Fruit fly (Drosophila melanogaster) whole organism, embryonic: ENCODE results near the gene CG43799.

Source experiments
- CG13287 ChIP-seq: fragments of 200-800 bp; sonication (Bioruptor generic); IDR thresholded peaks from 2 replicates; pipeline ENCODE4 v1.3.6; 2022; ENCODE audit warnings: missing biosample characterization, missing genetic modification characterization; ENCODE audit not compliant: partially characterized antibody
- CG13424 ChIP-seq: fragments of 200-800 bp; sonication (Bioruptor generic); optimal IDR thresholded peaks from 2 replicates; lab custom pipeline; 2019; ENCODE audit warnings: missing biosample characterization, mild to moderate bottlenecking, missing genetic modification characterization, moderate library complexity
- CG13624 ChIP-seq: fragments of 200-800 bp; sonication (Bioruptor generic); optimal IDR thresholded peaks from 2 replicates; lab custom pipeline; 2016; ENCODE audit warnings: missing biosample characterization, missing genetic modification characterization
- CG14710 ChIP-seq: fragments of 200-800 bp; sonication (Bioruptor generic); optimal IDR thresholded peaks from 3 replicates; lab custom pipeline; 2019; ENCODE audit warnings: missing biosample characterization, mild to moderate bottlenecking, missing genetic modification characterization, moderate library complexity
- CG1529 ChIP-seq: fragments of 200-800 bp; sonication (Bioruptor generic); optimal IDR thresholded peaks from 3 replicates; lab custom pipeline; 2018; ENCODE audit warnings: missing biosample characterization, missing genetic modification characterization
- CG15601 ChIP-seq: fragments of 200-800 bp; sonication (Bioruptor generic); optimal IDR thresholded peaks from 3 replicates; lab custom pipeline; 2019; ENCODE audit warnings: missing biosample characterization, mild to moderate bottlenecking, missing genetic modification characterization, moderate library complexity
- CG16815 ChIP-seq: fragments of 200-800 bp; sonication (Bioruptor generic); optimal IDR thresholded peaks from 3 replicates; lab custom pipeline; 2017; ENCODE audit warnings: missing biosample characterization, mild to moderate bottlenecking, missing genetic modification characterization
- CG17361 ChIP-seq: fragments of 200-800 bp; sonication (Bioruptor generic); IDR thresholded peaks from 3 replicates; pipeline ENCODE4 v1.3.6; 2022; ENCODE audit warnings: missing biosample characterization, missing genetic modification characterization
- CG17829 ChIP-seq: fragments of 200-800 bp; optimal IDR thresholded peaks from 2 replicates; lab custom pipeline; 2019; ENCODE audit warnings: missing biosample characterization, mild to moderate bottlenecking, missing genetic modification characterization, moderate library complexity
- CG1792 ChIP-seq: fragments of 200-800 bp; sonication (Bioruptor generic); optimal IDR thresholded peaks from 2 replicates; lab custom pipeline; 2016; ENCODE audit warnings: missing biosample characterization, missing genetic modification characterization
- CG34224 ChIP-seq: fragments of 200-800 bp; sonication (Bioruptor generic); IDR thresholded peaks from 3 replicates; pipeline ENCODE4 v1.3.6; 2022; ENCODE audit warnings: missing biosample characterization, missing genetic modification characterization; ENCODE audit not compliant: partially characterized antibody
- CG42726 ChIP-seq: fragments of 200-800 bp; sonication (Bioruptor generic); IDR thresholded peaks from 2 replicates; pipeline ENCODE4 v1.3.6; 2022; ENCODE audit warnings: missing biosample characterization, missing genetic modification characterization; ENCODE audit not compliant: partially characterized antibody
- CG5245 ChIP-seq: fragments of 200-800 bp; sonication (Bioruptor generic); optimal IDR thresholded peaks from 3 replicates; lab custom pipeline; 2016; ENCODE audit warnings: missing biosample characterization, missing genetic modification characterization
- CG6791 ChIP-seq: fragments of 200-800 bp; sonication (Bioruptor generic); IDR thresholded peaks from 3 replicates; pipeline ENCODE4 v1.3.6; 2022; ENCODE audit warnings: missing biosample characterization, missing genetic modification characterization; ENCODE audit not compliant: partially characterized antibody
- CG8388 ChIP-seq: fragments of 200-800 bp; sonication (Bioruptor generic); optimal IDR thresholded peaks from 2 replicates; lab custom pipeline; 2019; ENCODE audit warnings: missing biosample characterization, mild to moderate bottlenecking, missing genetic modification characterization, moderate library complexity
- CG8478 ChIP-seq: fragments of >200 bp; optimal IDR thresholded peaks from 2 replicates; lab custom pipeline; 2018
- CoRest ChIP-seq: fragments of 200-800 bp; sonication (Bioruptor generic); optimal IDR thresholded peaks from 3 replicates; lab custom pipeline; 2018; ENCODE audit warnings: missing biosample characterization, mild to moderate bottlenecking, missing genetic modification characterization, moderate library complexity
- GATAe ChIP-seq: fragments of 200-800 bp; sonication (Bioruptor generic); conservative IDR thresholded peaks from 2 replicates; pipeline ENCODE4 v1.3.6; 2022; ENCODE audit warnings: missing biosample characterization, missing genetic modification characterization
- Gug ChIP-seq: fragments of 200-800 bp; sonication (Bioruptor generic); IDR thresholded peaks from 4 replicates; pipeline ENCODE4 v1.3.6; 2022; ENCODE audit warnings: missing biosample characterization, missing genetic modification characterization
- HmgZ ChIP-seq: fragments of 200-800 bp; sonication (Bioruptor generic); optimal IDR thresholded peaks from 2 replicates; lab custom pipeline; 2018; ENCODE audit warnings: missing biosample characterization, mild to moderate bottlenecking, missing genetic modification characterization
- Lhr ChIP-seq: fragments of 200-800 bp; sonication (Bioruptor generic); optimal IDR thresholded peaks from 3 replicates; lab custom pipeline; 2017; ENCODE audit warnings: mild to moderate bottlenecking, missing biosample characterization, missing genetic modification reagents, missing genetic modification characterization
- Mad ChIP-seq: fragments of 200-800 bp; sonication (Bioruptor generic); optimal IDR thresholded peaks from 2 replicates; lab custom pipeline; 2016; ENCODE audit warnings: missing biosample characterization, missing genetic modification characterization
- Mes4 ChIP-seq: fragments of 200-800 bp; sonication (Bioruptor generic); optimal IDR thresholded peaks from 2 replicates; lab custom pipeline; 2016; ENCODE audit warnings: missing biosample characterization, missing genetic modification characterization
- NFAT ChIP-seq: fragments of 200-800 bp; sonication (Bioruptor generic); IDR thresholded peaks from 2 replicates; pipeline ENCODE4 v1.3.6; 2022; ENCODE audit warnings: missing biosample characterization, missing genetic modification characterization
- Opbp ChIP-seq: fragments of 200-800 bp; sonication (Bioruptor generic); IDR thresholded peaks from 3 replicates; pipeline ENCODE4 v1.3.6; 2022; ENCODE audit warnings: missing biosample characterization, missing genetic modification characterization; ENCODE audit not compliant: partially characterized antibody
- PHDP ChIP-seq: fragments of 200-800 bp; sonication (Bioruptor generic); optimal IDR thresholded peaks from 3 replicates; lab custom pipeline; 2018; ENCODE audit warnings: missing biosample characterization, mild to moderate bottlenecking, missing genetic modification characterization, moderate library complexity
- Sin3A ChIP-seq: fragments of >200 bp; optimal IDR thresholded peaks from 2 replicates; lab custom pipeline; 2018
- Sox102F ChIP-seq: fragments of 200-800 bp; sonication (Bioruptor generic); optimal IDR thresholded peaks from 2 replicates; lab custom pipeline; 2018; ENCODE audit warnings: missing biosample characterization, mild to moderate bottlenecking, missing genetic modification characterization, moderate library complexity
- amos ChIP-seq: fragments of 200-800 bp; sonication (Bioruptor generic); IDR thresholded peaks from 2 replicates; pipeline ENCODE4 v1.3.6; 2022; ENCODE audit warnings: missing biosample characterization, missing genetic modification characterization; ENCODE audit not compliant: partially characterized antibody
- bbx ChIP-seq: fragments of 200-800 bp; sonication (Bioruptor generic); IDR thresholded peaks from 2 replicates; pipeline ENCODE4 v1.3.6; 2022; ENCODE audit warnings: missing biosample characterization, missing genetic modification characterization; ENCODE audit not compliant: partially characterized antibody
- bigmax ChIP-seq: fragments of 200-800 bp; sonication (Bioruptor generic); optimal IDR thresholded peaks from 2 replicates; lab custom pipeline; 2018; ENCODE audit warnings: missing biosample characterization, mild to moderate bottlenecking, missing genetic modification characterization
- bowl ChIP-seq: fragments of 200-800 bp; sonication (Bioruptor generic); IDR thresholded peaks from 2 replicates; pipeline ENCODE4 v1.3.6; 2022; ENCODE audit warnings: missing biosample characterization, missing genetic modification characterization
- crol ChIP-seq: fragments of 200-800 bp; sonication (Bioruptor generic); IDR thresholded peaks from 2 replicates; pipeline ENCODE4 v1.3.6; 2022; ENCODE audit warnings: missing biosample characterization, missing genetic modification characterization
- en ChIP-seq: fragments of 200-800 bp; sonication (Bioruptor generic); optimal IDR thresholded peaks from 2 replicates; lab custom pipeline; 2016; ENCODE audit warnings: missing biosample characterization, missing genetic modification characterization
- gce ChIP-seq: fragments of 200-800 bp; sonication (Bioruptor generic); IDR thresholded peaks from 3 replicates; pipeline ENCODE4 v1.3.6; 2022; ENCODE audit warnings: missing biosample characterization, missing genetic modification characterization
- gcm ChIP-seq: fragments of 200-800 bp; sonication (Bioruptor generic); optimal IDR thresholded peaks from 2 replicates; lab custom pipeline; 2019; ENCODE audit warnings: missing biosample characterization, mild to moderate bottlenecking, missing genetic modification characterization, moderate library complexity
- grn ChIP-seq: fragments of 200-800 bp; sonication (Bioruptor generic); optimal IDR thresholded peaks from 3 replicates; lab custom pipeline; 2017; ENCODE audit warnings: missing biosample characterization, missing genetic modification characterization
- hkb ChIP-seq, 2 experiments: fragments of 200-800 bp in 1 of 2; fragments of >200 bp in 1 of 2; sonication (Bioruptor generic) in 1 of 2; IDR thresholded peaks in 1 of 2; optimal IDR thresholded peaks in 1 of 2; 2 replicates each; pipeline versions ENCODE4 v1.3.6 to Lab custom; 2017 to 2022; ENCODE audit warnings: missing biosample characterization in 1 of 2, missing genetic modification characterization in 1 of 2
- hth ChIP-seq: fragments of >200 bp; optimal IDR thresholded peaks from 2 replicates; lab custom pipeline; 2017; ENCODE audit warnings: inconsistent platforms
- ken ChIP-seq: fragments of 200-800 bp; sonication (Bioruptor generic); IDR thresholded peaks from 3 replicates; pipeline ENCODE4 v1.3.6; 2022; ENCODE audit warnings: missing biosample characterization, missing genetic modification characterization
- mld ChIP-seq: fragments of 200-800 bp; sonication (Bioruptor generic); IDR thresholded peaks from 3 replicates; pipeline ENCODE4 v1.3.6; 2022; ENCODE audit warnings: missing biosample characterization, missing genetic modification characterization; ENCODE audit not compliant: partially characterized antibody
- nerfin-1 ChIP-seq: fragments of 200-800 bp; sonication (Bioruptor generic); optimal IDR thresholded peaks from 3 replicates; lab custom pipeline; 2019; ENCODE audit warnings: missing biosample characterization, mild to moderate bottlenecking, missing genetic modification characterization, moderate library complexity
- org-1 ChIP-seq: fragments of 200-800 bp; sonication (Bioruptor generic); optimal IDR thresholded peaks from 2 replicates; lab custom pipeline; 2017; ENCODE audit warnings: missing biosample characterization, missing genetic modification characterization
- phol ChIP-seq: fragments of 200-800 bp; sonication (Bioruptor generic); optimal IDR thresholded peaks from 3 replicates; lab custom pipeline; 2018; ENCODE audit warnings: missing biosample characterization, mild to moderate bottlenecking, missing genetic modification characterization, moderate library complexity
- sisA ChIP-seq: fragments of 200-800 bp; sonication (Bioruptor generic); IDR thresholded peaks from 2 replicates; pipeline ENCODE4 v1.3.6; 2022; ENCODE audit warnings: missing biosample characterization, missing genetic modification characterization
- sna ChIP-seq: fragments of 200-800 bp; sonication (Bioruptor generic); IDR thresholded peaks from 2 replicates; pipeline ENCODE4 v1.3.6; 2022; ENCODE audit warnings: missing biosample characterization, missing genetic modification characterization; ENCODE audit not compliant: partially characterized antibody
- ssp ChIP-seq: fragments of 200-800 bp; sonication (Bioruptor generic); IDR thresholded peaks from 2 replicates; pipeline ENCODE4 v1.3.6; 2022; ENCODE audit warnings: missing biosample characterization, missing genetic modification characterization
- tll ChIP-seq, 2 experiments: fragments of 200-800 bp in 1 of 2; fragments of >200 bp in 1 of 2; sonication (Bioruptor generic) in 1 of 2; optimal IDR thresholded peaks; 2 replicates each; lab custom pipeline; 2017 to 2019; ENCODE audit warnings: missing biosample characterization in 2 of 2, missing genetic modification characterization in 2 of 2, mild to moderate bottlenecking in 1 of 2, moderate library complexity in 1 of 2
- toy ChIP-seq: fragments of 200-800 bp; sonication (Bioruptor generic); IDR thresholded peaks from 2 replicates; pipeline ENCODE4 v1.3.6; 2022; ENCODE audit warnings: missing biosample characterization, missing genetic modification characterization
- z ChIP-seq: fragments of 200-800 bp; sonication (Bioruptor generic); IDR thresholded peaks from 3 replicates; pipeline ENCODE4 v1.3.6; 2022; ENCODE audit warnings: missing biosample characterization, missing genetic modification characterization
- zen2 ChIP-seq: fragments of 200-800 bp; sonication (Bioruptor generic); IDR thresholded peaks from 3 replicates; pipeline ENCODE4 v1.3.6; 2022; ENCODE audit warnings: missing biosample characterization, missing genetic modification characterization; ENCODE audit not compliant: partially characterized antibody

The CG43799 gene

DNA sequence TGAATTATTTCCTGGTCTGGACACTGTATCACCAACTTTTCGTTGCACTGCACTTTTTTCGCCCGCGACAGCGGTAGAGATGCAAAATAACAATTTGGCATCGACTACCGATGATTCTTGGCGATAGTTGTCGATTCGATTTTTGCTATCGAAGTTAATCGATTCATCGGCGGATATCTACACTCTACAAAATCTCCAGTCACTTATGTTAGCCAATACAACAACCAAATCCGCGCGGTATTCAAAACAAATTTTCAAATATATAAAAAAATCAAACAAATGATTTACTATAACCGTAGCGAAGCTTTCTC, 23.4 kb upstream of the CG43799 start, which contains the start of gene CG4502 (continued):
- TF ChIP-seq HmgZ (tag; lab: Kevin White, UChicago), result peak; percentile 87
- TF ChIP-seq NFAT (GFP tag; lab: Robert Waterston, UW), result no peak; the same call in 1 of the 2 replicates
- peak; percentile 100 for TF ChIP-seq zen2
- TF ChIP-seq PHDP (tag; lab: Kevin White, UChicago), result no peak
- TF ChIP-seq amos (GFP tag; lab: Robert Waterston, UW), result peak; percentile 100
- TF ChIP-seq mld (GFP tag; lab: Robert Waterston, UW), result peak; percentile 98
- no peak for TF ChIP-seq grn
- peak; percentile 51; the same call in 1 of the 2 replicates for TF ChIP-seq ssp (GFP tag; lab: Robert Waterston, UW)
- no peak for TF ChIP-seq tll (GFP tag; optimal IDR thresholded peaks at IDR 0.05; lab: Kevin White, UChicago)
- peak; percentile 63 for TF ChIP-seq CoRest
- no peak for TF ChIP-seq Sox102F
- no peak for TF ChIP-seq CG17361
- peak; percentile 85 for TF ChIP-seq Lhr (GFP tag; lab: Kevin White, UChicago)
- TF ChIP-seq CG13424, result peak; percentile 20
- no peak for TF ChIP-seq hth (lab: Kevin White, UChicago)
- TF ChIP-seq sna (GFP tag; lab: Robert Waterston, UW), result peak; percentile 100
- TF ChIP-seq Mad (GFP tag; lab: Kevin White, UChicago), result no peak
- TF ChIP-seq Gug, result no peak
- TF ChIP-seq GATAe, result peak; percentile 79
- TF ChIP-seq bowl (GFP tag; lab: Robert Waterston, UW), result no peak
- TF ChIP-seq CG8478 (lab: Kevin White, UChicago), result no peak
- TF ChIP-seq en (GFP tag; lab: Kevin White, UChicago), result no peak
- no peak for TF ChIP-seq Mes4 (GFP tag; lab: Kevin White, UChicago)
- peak; percentile 100 for TF ChIP-seq bbx (GFP tag; lab: Robert Waterston, UW)
- peak; percentile 58 for TF ChIP-seq CG14710 (tag; lab: Kevin White, UChicago)
- peak; percentile 37 for TF ChIP-seq phol
- TF ChIP-seq toy (GFP tag; lab: Robert Waterston, UW), result no peak
- no peak for TF ChIP-seq ken (GFP tag; lab: Robert Waterston, UW)
- peak; percentile 99 for TF ChIP-seq Opbp (GFP tag; lab: Robert Waterston, UW)
- peak; percentile 100 for TF ChIP-seq CG13287
- TF ChIP-seq sisA (GFP tag; lab: Robert Waterston, UW), result no peak
- peak; percentile 100 for TF ChIP-seq CG6791 (GFP tag; lab: Robert Waterston, UW)
- TF ChIP-seq bigmax (GFP tag; lab: Kevin White, UChicago), result no peak
- TF ChIP-seq CG34224, result peak; percentile 100
- TF ChIP-seq CG16815 (GFP tag; lab: Kevin White, UChicago), result no peak
- no peak for TF ChIP-seq hkb (optimal IDR thresholded peaks at IDR 0.05; lab: Kevin White, UChicago)
- TF ChIP-seq hkb (GFP tag; IDR thresholded peaks at IDR 0.05; lab: Robert Waterston, UW), result no peak
- no peak for TF ChIP-seq CG1529 (GFP tag; lab: Kevin White, UChicago)
- no peak for TF ChIP-seq gcm (GFP tag; lab: Kevin White, UChicago)
- peak; percentile 41 for TF ChIP-seq CG15601 (tag; lab: Kevin White, UChicago)
- peak; percentile 21 for TF ChIP-seq CG1792
- no peak for TF ChIP-seq CG5245 (GFP tag; lab: Kevin White, UChicago)
- TF ChIP-seq z (GFP tag; lab: Robert Waterston, UW), result no peak
- TF ChIP-seq CG42726 (GFP tag; lab: Robert Waterston, UW), result peak; percentile 100
- no peak for TF ChIP-seq crol (GFP tag; lab: Robert Waterston, UW)
- no peak for TF ChIP-seq CG8388 (GFP tag; lab: Kevin White, UChicago)
- no peak for TF ChIP-seq nerfin-1 (tag; lab: Kevin White, UChicago)
- peak; percentile 50 for TF ChIP-seq CG17829 (tag; lab: Kevin White, UChicago)
- no peak for TF ChIP-seq gce (GFP tag; lab: Robert Waterston, UW)
- peak; percentile 27 for TF ChIP-seq Sin3A (lab: Kevin White, UChicago)
- TF ChIP-seq org-1 (GFP tag; lab: Kevin White, UChicago), result no peak
- TF ChIP-seq CG13624, result peak; percentile 75
